Fruit fly (Drosophila melanogaster): ENCODE data around the gene CG5282.

The CG5282 gene

DNA sequence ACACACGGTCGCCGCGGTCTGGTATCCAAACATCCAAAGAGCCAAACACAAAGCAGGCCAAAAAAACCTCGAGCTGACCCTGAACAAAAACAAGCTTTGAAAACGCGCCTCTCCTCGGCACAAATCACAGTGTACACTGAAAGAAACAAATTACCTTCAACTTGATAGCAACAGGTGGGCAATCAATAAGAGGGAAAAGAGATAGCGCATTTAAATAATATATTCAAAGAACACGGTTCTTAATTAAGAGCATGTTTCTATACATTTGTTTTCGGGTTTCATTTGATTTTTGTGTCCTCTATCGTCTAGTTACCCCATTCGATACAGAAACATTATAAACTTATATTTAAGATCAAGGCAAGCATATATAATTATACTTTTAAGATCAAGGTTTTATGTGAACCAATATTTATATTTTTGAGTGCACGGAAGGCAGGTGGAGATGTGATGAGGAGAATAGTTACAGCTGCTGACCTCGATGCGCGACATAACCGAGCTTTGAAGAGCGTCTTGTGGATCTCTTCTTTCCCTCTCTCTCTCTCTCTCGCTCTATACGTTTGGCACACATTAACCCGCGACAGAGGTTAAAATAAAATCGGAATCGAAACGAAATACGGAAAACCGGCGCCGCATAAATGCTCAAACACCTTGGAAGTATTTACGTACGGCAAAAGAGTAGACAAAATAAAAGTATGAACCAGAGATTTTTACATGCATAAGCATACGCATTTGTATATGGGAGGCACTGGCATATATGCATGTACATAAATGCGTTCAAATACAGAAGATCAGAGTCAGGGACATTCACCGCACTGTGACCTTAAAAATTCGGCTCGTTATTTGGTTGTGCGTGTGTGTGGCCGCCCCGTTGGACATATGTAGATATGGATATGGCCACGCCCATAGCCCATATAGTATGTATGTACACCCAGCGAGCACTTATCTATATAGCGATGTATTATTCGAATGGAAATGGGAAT lies 27.3 kb downstream of the CG5282 start:
- TF ChIP-seq Ets98B (GFP tag; IDR thresholded peaks at IDR 0.05) (peak; percentile 53), CG13204 (GFP tag; optimal IDR thresholded peaks at IDR 0.05) (peak; percentile 19), CG8159 (tag; optimal IDR thresholded peaks at IDR 0.05) (peak; percentile 80), CG17806 (tag; optimal IDR thresholded peaks at IDR 0.05) (peak; percentile 75), fd96Ca (GFP tag; IDR thresholded peaks at IDR 0.05) (peak; percentile 65), CG8301 (tag; optimal IDR thresholded peaks at IDR 0.05) (peak; percentile 87), Snoo (tag; optimal IDR thresholded peaks at IDR 0.05) (peak; percentile 65), CG34367 (tag; optimal IDR thresholded peaks at IDR 0.05) (peak; percentile 62), CG32121 (GFP tag; IDR thresholded peaks at IDR 0.05) (peak; percentile 70), CG4496 (GFP tag; IDR thresholded peaks at IDR 0.05) (peak; percentile 62; the same call in 2 of the 3 replicates), rn (GFP tag; IDR thresholded peaks at IDR 0.05) (no peak), CG15710 (tag; optimal IDR thresholded peaks at IDR 0.05) (peak; percentile 65), Pif1B (GFP tag; optimal IDR thresholded peaks at IDR 0.05) (peak; percentile 84), EcR (GFP tag; optimal IDR thresholded peaks at IDR 0.05) (no peak), CG10348 (GFP tag; IDR thresholded peaks at IDR 0.05) (peak; percentile 29; the same call in 1 of the 2 replicates), D1 (tag; optimal IDR thresholded peaks at IDR 0.05) (peak; percentile 16), gl (tag; optimal IDR thresholded peaks at IDR 0.05) (peak; percentile 22), CG12605 (GFP tag; IDR thresholded peaks at IDR 0.05) (peak; percentile 35; the same call in 1 of the 2 replicates), CG9948 (tag; optimal IDR thresholded peaks at IDR 0.05) (peak; percentile 78), CG14655 (GFP tag; optimal IDR thresholded peaks at IDR 0.05) (no peak), Pif1A (GFP tag; optimal IDR thresholded peaks at IDR 0.05) (peak; percentile 85)

DNA sequence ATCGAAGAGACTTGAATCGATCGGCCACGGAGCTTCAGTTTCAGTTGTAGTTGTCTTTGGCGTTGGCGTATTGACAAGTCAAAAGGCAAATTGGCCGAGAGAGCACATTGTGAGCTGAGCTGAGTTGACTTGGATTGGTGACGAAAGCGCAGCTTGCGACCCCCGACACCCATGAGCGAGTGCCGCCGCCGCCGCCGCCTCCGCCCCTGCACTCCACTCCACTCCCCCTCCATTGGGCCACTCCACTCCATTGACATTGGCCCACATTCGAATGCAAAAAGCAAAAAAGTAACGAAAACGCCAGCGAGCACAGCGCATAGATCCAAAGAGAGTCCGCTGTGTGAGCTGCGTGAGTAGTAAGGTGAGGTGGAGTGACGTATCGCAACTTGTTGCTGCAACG lies 28.1 kb downstream of the CG5282 start:
- no peak for TF ChIP-seq rn (GFP tag; IDR thresholded peaks at IDR 0.05)
- no peak for TF ChIP-seq CG12605 (GFP tag; IDR thresholded peaks at IDR 0.05)

DNA sequence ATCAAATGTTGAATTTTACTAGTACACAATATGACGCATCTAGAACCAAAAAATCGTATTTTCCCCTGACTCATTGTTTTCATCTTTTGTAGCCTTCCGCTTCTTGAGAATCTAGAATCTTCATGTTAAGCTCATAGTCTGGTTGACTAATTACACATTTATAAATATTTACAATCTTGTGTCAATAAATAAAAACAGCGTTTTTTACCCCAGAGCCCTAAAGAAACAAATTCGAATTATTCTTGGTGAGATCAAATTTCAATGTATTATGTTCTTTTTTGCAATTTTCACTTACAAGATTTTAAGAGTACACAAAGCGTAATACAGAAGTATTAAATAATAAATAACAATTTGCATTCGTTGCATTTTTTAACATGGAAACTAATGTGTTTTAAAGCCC lies 29.8 kb downstream of the CG5282 start:
- TF ChIP-seq CG13204 (GFP tag; optimal IDR thresholded peaks at IDR 0.05): no peak
- TF ChIP-seq CG9948 (tag; optimal IDR thresholded peaks at IDR 0.05): no peak
- TF ChIP-seq fd96Ca (GFP tag; IDR thresholded peaks at IDR 0.05): no peak
- TF ChIP-seq CG8159 (tag; optimal IDR thresholded peaks at IDR 0.05): no peak
- no peak for TF ChIP-seq CG4496 (GFP tag; IDR thresholded peaks at IDR 0.05)
- no peak for TF ChIP-seq gl (tag; optimal IDR thresholded peaks at IDR 0.05)
- no peak for TF ChIP-seq rn (GFP tag; IDR thresholded peaks at IDR 0.05)
- TF ChIP-seq CG8301 (tag; optimal IDR thresholded peaks at IDR 0.05): no peak
- TF ChIP-seq CG12605 (GFP tag; IDR thresholded peaks at IDR 0.05): no peak
- TF ChIP-seq CG32121 (GFP tag; IDR thresholded peaks at IDR 0.05): no peak
- no peak for TF ChIP-seq CG34367 (tag; optimal IDR thresholded peaks at IDR 0.05)
- TF ChIP-seq Ets98B (GFP tag; IDR thresholded peaks at IDR 0.05): no peak
- no peak for TF ChIP-seq Snoo (tag; optimal IDR thresholded peaks at IDR 0.05)
- no peak for TF ChIP-seq D1 (tag; optimal IDR thresholded peaks at IDR 0.05)
- no peak for TF ChIP-seq Pif1B (GFP tag; optimal IDR thresholded peaks at IDR 0.05)
- TF ChIP-seq CG17806 (tag; optimal IDR thresholded peaks at IDR 0.05): no peak
- TF ChIP-seq Pif1A (GFP tag; optimal IDR thresholded peaks at IDR 0.05): no peak
- no peak for TF ChIP-seq EcR (GFP tag; optimal IDR thresholded peaks at IDR 0.05)
- TF ChIP-seq CG14655 (GFP tag; optimal IDR thresholded peaks at IDR 0.05): no peak

DNA sequence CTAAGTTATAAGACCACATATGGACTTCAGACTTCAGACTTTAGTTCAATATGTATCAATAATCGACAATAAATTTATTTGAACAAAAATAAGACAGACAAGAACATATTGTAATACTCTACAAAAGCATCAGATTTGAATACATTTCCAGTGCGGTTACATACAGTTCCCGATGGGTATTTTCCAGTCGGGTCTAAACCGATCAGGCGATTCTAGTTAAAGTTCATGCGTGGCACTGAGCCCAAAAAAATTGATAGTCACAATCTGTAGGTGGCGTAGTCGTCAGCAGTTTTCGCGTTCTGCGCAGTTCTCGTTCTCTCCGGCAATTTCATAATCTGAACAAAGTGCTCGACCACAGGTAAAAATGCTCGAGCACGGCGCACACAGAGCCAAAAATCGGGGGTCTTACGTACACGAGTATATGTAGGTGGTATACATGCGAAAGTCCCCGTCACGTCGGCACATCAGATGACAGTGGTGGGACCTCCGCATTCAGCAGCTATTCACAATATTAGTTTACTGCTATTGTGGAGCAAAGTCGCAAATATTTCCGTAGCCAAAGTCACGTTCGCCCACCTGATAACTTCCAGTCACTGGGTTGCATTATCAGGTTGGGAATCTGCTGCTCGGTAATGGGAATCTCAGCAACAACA lies 30.5 kb downstream of the CG5282 start:
- 0 out of 3 replicates have a peak, but pooled peaks have one; percentile 13 for TF ChIP-seq fd96Ca (GFP tag; IDR thresholded peaks at IDR 0.05)
- TF ChIP-seq Pif1B (GFP tag; optimal IDR thresholded peaks at IDR 0.05): peak; percentile 7
- TF ChIP-seq CG9948 (tag; optimal IDR thresholded peaks at IDR 0.05): no peak

DNA sequence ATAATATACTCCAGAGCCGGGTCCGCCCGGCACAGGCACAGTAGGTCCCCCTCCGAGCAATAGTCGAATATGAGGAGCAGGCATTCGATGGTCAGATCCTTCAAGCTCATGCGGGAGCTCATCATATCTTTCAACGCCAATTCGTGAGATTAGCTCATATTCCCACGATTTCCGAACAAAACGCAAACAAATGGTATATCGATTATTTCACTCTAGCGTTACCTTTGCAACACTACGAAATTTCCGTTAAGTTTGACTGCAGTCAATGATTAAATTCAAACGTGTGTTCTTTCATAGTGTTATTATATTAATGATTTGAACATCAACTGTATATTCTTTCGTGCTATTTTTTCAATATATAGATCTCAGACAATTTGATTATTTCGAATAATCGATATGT lies 32.5 kb downstream of the CG5282 start, which contains the start of gene CG33969:
Gene CG33969, minus strand, starts transcription at position 197 of the 400 bp plus-strand sequence.
- TF ChIP-seq EcR (GFP tag; optimal IDR thresholded peaks at IDR 0.05) (no peak), Pif1A (GFP tag; optimal IDR thresholded peaks at IDR 0.05) (no peak)

DNA sequence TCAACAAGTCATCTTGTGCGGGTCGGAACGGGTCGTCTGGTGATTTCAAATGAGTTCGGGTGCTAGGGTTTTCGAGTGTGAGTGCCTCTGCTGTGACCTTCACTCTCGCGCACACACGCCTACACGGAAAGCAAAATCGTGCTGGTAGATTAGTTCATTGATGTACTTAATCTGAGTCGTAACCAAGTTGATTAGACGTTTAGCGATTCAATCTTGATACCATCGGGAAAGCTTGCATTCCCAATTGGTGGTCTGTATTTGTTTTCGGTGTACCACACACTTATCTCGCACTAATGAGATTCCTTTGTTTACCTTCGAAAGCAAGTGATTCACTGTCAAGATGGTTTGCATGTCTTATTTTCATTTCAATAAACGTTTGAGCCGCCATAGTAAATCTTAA lies 36.9 kb downstream of the CG5282 start:
- no peak for TF ChIP-seq CG8301 (tag; optimal IDR thresholded peaks at IDR 0.05)
- no peak for TF ChIP-seq CG34367 (tag; optimal IDR thresholded peaks at IDR 0.05)
- TF ChIP-seq D1 (tag; optimal IDR thresholded peaks at IDR 0.05): no peak
- no peak for TF ChIP-seq Pif1B (GFP tag; optimal IDR thresholded peaks at IDR 0.05)
- no peak for TF ChIP-seq CG4496 (GFP tag; IDR thresholded peaks at IDR 0.05)
- TF ChIP-seq gl (tag; optimal IDR thresholded peaks at IDR 0.05): no peak
- TF ChIP-seq CG8159 (tag; optimal IDR thresholded peaks at IDR 0.05): no peak
- TF ChIP-seq Ets98B (GFP tag; IDR thresholded peaks at IDR 0.05): no peak
- no peak for TF ChIP-seq CG32121 (GFP tag; IDR thresholded peaks at IDR 0.05)
- no peak for TF ChIP-seq rn (GFP tag; IDR thresholded peaks at IDR 0.05)
